Worm (Caenorhabditis elegans): Measurements from ENCODE around the gene got-2.2.
A peak's percentile ranks its signal among the peaks of the same experiment; 100 is the strongest.

Gene got-2.2

DNA sequence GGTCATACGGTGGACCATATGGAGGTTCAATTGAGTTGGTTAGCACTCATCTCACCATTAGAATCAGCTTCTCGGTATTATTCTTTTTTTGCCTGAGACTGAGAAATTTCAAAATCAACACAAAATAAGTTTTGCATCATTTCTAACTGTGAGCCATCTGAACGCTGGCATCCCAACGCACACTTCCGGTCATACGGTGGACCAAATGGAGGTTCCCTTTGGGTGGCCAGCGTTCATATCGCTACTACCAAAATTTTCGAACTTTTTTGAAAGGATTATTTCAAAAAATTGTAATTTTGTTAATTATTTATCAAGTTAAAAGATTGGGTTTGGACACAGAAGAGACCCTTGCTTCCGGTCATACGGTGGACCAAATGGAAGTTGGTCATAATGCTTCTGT is 12.0 kb downstream of the got-2.2 start:
- TF ChIP-seq ama-1 (optimal IDR thresholded peaks at IDR 0.05) (peak; percentile 91), nhr-23 (tag; optimal IDR thresholded peaks at IDR 0.05) (no peak), egl-27 (tag; optimal IDR thresholded peaks at IDR 0.05) (no peak), skn-1 (tag; optimal IDR thresholded peaks at IDR 0.05) (no peak), ceh-16 (tag; optimal IDR thresholded peaks at IDR 0.05) (no peak), fkh-2 (tag; optimal IDR thresholded peaks at IDR 0.05) (no peak), tbx-2 (tag; optimal IDR thresholded peaks at IDR 0.05) (no peak), elt-1 (tag; optimal IDR thresholded peaks at IDR 0.05) (no peak)

DNA sequence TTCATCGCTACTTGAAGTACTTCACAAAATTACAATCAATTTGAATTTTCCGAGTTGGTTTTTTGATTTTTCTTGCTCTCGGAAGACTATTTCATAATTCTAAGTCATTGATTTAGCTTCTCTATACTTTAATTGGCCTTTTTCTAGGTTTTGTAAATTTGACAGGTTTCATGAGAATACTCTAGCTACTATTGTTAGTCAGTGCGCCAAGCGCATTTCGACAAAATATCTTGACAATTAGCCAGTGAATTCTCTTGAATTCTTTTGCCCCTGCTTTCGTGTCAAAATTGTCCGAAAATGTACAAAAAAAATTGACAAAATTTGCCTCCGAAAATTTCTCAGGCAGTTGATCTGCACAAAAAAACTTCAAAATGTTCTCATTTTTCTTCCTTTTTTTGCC is 12.4 kb downstream of the got-2.2 start:
- TF ChIP-seq nhr-43 (tag; optimal IDR thresholded peaks at IDR 0.05; ENCODE audit: poor library complexity, severe bottlenecking) (peak; percentile 39), ama-1 (optimal IDR thresholded peaks at IDR 0.05) (peak; percentile 85), nhr-12 (tag; optimal IDR thresholded peaks at IDR 0.05) (no peak)

DNA sequence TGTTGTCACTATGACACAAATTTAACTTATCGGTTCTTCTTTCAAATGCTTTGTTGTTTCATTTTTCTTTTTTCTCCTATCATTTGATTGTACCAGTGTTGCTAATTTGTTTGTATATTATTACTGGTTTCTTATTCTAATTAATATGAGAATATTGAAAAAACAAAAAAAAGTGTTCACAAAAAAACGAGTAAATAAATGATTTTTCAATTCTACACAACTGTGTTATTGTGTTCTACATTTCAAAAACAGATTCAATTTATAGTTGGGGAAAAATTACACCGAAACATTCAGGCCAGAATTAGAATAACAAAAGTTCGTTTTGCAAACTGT is 12.7 kb downstream of the got-2.2 start:
- no peak for TF ChIP-seq ceh-28 (tag; optimal IDR thresholded peaks at IDR 0.05)
- TF ChIP-seq fos-1 (tag; optimal IDR thresholded peaks at IDR 0.05), result peak; percentile 50
- TF ChIP-seq pha-4 (tag; optimal IDR thresholded peaks at IDR 0.05), result peak; percentile 68

DNA sequence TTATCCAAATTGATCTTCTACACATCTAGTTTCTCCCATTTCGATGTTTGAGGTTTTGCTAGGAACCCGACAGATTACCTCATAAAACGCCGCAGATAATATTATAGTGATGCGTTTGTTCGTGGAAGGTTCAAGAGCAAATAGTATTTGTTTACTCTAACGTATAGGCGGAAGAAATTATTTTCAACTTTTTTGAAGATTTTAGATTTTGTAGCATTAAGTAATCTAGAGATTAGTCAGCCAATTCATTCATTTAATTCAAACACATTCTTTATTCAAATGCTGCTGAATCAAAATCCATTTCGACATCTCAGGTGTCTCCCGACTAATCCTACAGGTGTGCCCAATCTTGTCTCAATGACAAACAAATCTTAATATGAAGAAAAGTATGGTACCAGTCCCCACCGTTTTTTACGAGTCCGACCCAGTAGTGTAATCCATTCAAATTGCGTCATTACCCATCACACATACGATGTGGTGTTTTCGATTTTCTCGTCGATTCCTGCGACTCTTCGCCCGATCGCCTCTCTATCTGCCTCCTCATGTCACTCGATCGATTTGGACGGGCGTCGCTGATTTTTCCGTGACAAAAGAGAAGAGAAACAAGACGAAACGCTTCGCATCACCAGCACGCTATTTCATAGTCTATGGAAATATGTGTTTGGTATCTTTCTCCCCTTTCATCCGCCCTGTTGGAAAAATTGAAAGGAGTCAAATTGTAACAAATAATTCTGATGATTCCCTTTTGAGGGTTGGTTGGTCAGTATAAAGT is 13.3 kb downstream of the got-2.2 start:
- TF ChIP-seq jun-1 (tag; optimal IDR thresholded peaks at IDR 0.05) (peak; percentile 79), nhr-12 (tag; optimal IDR thresholded peaks at IDR 0.05) (no peak), nhr-11 (tag; optimal IDR thresholded peaks at IDR 0.05) (no peak), lin-39 (tag; optimal IDR thresholded peaks at IDR 0.05) (no peak), nhr-25 (tag; optimal IDR thresholded peaks at IDR 0.05) (peak; percentile 81), egl-27 (tag; optimal IDR thresholded peaks at IDR 0.05) (no peak), unc-39 (tag; optimal IDR thresholded peaks at IDR 0.05) (no peak), snpc-4 (tag; optimal IDR thresholded peaks at IDR 0.05) (no peak), unc-62 (GFP tag; optimal IDR thresholded peaks at IDR 0.05) (peak; percentile 70), nhr-76 (tag; optimal IDR thresholded peaks at IDR 0.05) (no peak), nhr-43 (tag; optimal IDR thresholded peaks at IDR 0.05; ENCODE audit: poor library complexity, severe bottlenecking) (peak; percentile 84), egl-5 (tag; optimal IDR thresholded peaks at IDR 0.05) (peak; percentile 79), elt-2 (tag; optimal IDR thresholded peaks at IDR 0.05) (peak; percentile 51), lin-15B (tag; optimal IDR thresholded peaks at IDR 0.05) (no peak), ztf-11 (tag; optimal IDR thresholded peaks at IDR 0.05) (no peak), ama-1 (optimal IDR thresholded peaks at IDR 0.05) (peak; percentile 99), pha-4 (tag; optimal IDR thresholded peaks at IDR 0.05) (peak; percentile 63), lsy-12 (tag; optimal IDR thresholded peaks at IDR 0.05) (no peak), nfya-1 (tag; optimal IDR thresholded peaks at IDR 0.05; ENCODE audit: insufficient read depth) (peak; percentile 36), mml-1 (tag; optimal IDR thresholded peaks at IDR 0.05) (no peak), ztf-4 (tag; optimal IDR thresholded peaks at IDR 0.05) (no peak), hmg-11 (tag; optimal IDR thresholded peaks at IDR 0.05) (peak; percentile 8), fkh-10 (GFP tag; optimal IDR thresholded peaks at IDR 0.05) (no peak), nhr-77 (tag; optimal IDR thresholded peaks at IDR 0.05) (peak; percentile 30), ceh-9 (tag; optimal IDR thresholded peaks at IDR 0.05) (no peak), mdl-1 (tag; optimal IDR thresholded peaks at IDR 0.05) (peak; percentile 30), pqm-1 (tag; optimal IDR thresholded peaks at IDR 0.05) (peak; percentile 51), tbx-2 (tag; optimal IDR thresholded peaks at IDR 0.05) (peak; percentile 37), elt-3 (tag; optimal IDR thresholded peaks at IDR 0.05) (peak in 1 of 3 experiments; percentile 47), aly-2 (tag; optimal IDR thresholded peaks at IDR 0.05) (peak; percentile 35), sea-2 (GFP tag; optimal IDR thresholded peaks at IDR 0.05) (no peak), ceh-28 (tag; optimal IDR thresholded peaks at IDR 0.05) (peak; percentile 71), fkh-2 (tag; optimal IDR thresholded peaks at IDR 0.05) (no peak), nhr-23 (tag; optimal IDR thresholded peaks at IDR 0.05) (peak; percentile 28)

Data from whole organism, L3 larva.